Fruit fly (Drosophila melanogaster) S2 (cell line): ENCODE results near the gene CG31200.

Source experiments
- CG8478 ChIP-seq: fragments of >200 bp; optimal IDR thresholded peaks from 2 replicates; lab custom pipeline; 2018
- CTCF ChIP-seq, 2 experiments: fragments of >200 bp; optimal IDR thresholded peaks; 2 replicates each; lab custom pipeline; 2018

- TF ChIP-seq CG8478 (lab: Kevin White, UChicago) (no peak), CTCF (optimal IDR thresholded peaks at IDR 0.05; lab: Kevin White, UChicago) (no peak)
Observed at dm6 chr3R:20774125-20774524, 29.0 kb upstream of the CG31200 start.
